Worm (Caenorhabditis elegans) whole organism, L2 larva: ENCODE data around the gene T27A1.2.

Source experiments
- R02D3.7 ChIP-seq: fragments of 150-350 bp; optimal IDR thresholded peaks from 2 replicates; lab custom pipeline; 2014; ENCODE audit warnings: missing biosample characterization, missing genetic modification characterization
- Y55F3AM.14 ChIP-seq: fragments of 200-800 bp; sonication (Bioruptor generic); optimal IDR thresholded peaks from 2 replicates; lab custom pipeline; 2018; ENCODE audit warnings: mild to moderate bottlenecking, missing genetic modification characterization, missing compliant biosample characterization
- aly-2 ChIP-seq: fragments of 150-350 bp; optimal IDR thresholded peaks from 2 replicates; lab custom pipeline; 2014; ENCODE audit warnings: missing biosample characterization, missing genetic modification characterization
- dmd-4 ChIP-seq: sonication (generic microtip); optimal IDR thresholded peaks from 2 replicates; lab custom pipeline; 2017; ENCODE audit warnings: missing biosample characterization, missing genetic modification characterization
- lin-39 ChIP-seq: fragments of 150-350 bp; optimal IDR thresholded peaks from 2 replicates; lab custom pipeline; 2014; ENCODE audit warnings: missing biosample characterization, missing genetic modification reagents, missing genetic modification characterization
- mdl-1 ChIP-seq, 2 experiments: fragments of 150-350 bp in 1 of 2; sonication (generic microtip) in 1 of 2; optimal IDR thresholded peaks; 2 replicates each; lab custom pipeline; 2017; ENCODE audit warnings: missing biosample characterization in 2 of 2, missing genetic modification characterization in 2 of 2
- nhr-11 ChIP-seq: fragments of 150-350 bp; optimal IDR thresholded peaks from 2 replicates; lab custom pipeline; 2014; ENCODE audit warnings: missing biosample characterization, missing genetic modification characterization
- nhr-12 ChIP-seq: fragments of 150-350 bp; optimal IDR thresholded peaks from 2 replicates; lab custom pipeline; 2014; ENCODE audit warnings: missing biosample characterization, missing genetic modification characterization
- nhr-25 ChIP-seq: fragments of 150-350 bp; sonication (generic microtip); optimal IDR thresholded peaks from 3 replicates; lab custom pipeline; 2014; ENCODE audit warnings: missing biosample characterization, missing genetic modification characterization
- snpc-4 ChIP-seq: fragments of 150-350 bp; optimal IDR thresholded peaks from 2 replicates; lab custom pipeline; 2014; ENCODE audit warnings: missing biosample characterization, missing genetic modification characterization
- unc-39 ChIP-seq: fragments of 150-350 bp; optimal IDR thresholded peaks from 2 replicates; lab custom pipeline; 2014; ENCODE audit warnings: missing biosample characterization, missing genetic modification characterization
- ztf-11 ChIP-seq: sonication (generic microtip); optimal IDR thresholded peaks from 2 replicates; lab custom pipeline; 2017; ENCODE audit warnings: missing biosample characterization, missing genetic modification characterization

DNA sequence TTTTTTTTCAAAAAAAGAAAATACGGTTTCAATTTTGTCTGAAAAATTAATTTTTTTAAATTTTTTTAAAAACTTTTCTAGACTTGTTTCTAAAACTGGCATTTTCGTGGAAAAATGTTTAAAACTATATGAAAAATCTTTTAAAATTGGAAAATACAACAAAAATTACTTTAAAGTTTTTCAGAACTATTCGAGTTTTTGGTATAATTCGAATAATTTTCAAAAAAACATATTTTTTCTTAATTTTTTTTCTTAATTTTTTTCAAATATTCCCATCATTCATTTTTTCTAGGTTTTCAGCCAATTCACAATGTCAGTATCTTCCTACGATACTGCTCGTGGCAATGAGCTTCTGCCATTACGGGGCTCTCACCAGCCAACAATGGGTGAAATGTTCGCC, 14.4 kb downstream of the T27A1.2 start, which contains the start of gene slc-36.2:
- TF ChIP-seq unc-39 (tag; lab: Kevin White, UChicago) = no peak
- TF ChIP-seq mdl-1 (tag; optimal IDR thresholded peaks at IDR 0.05; lab: Kevin White, UChicago) = no peak
- TF ChIP-seq snpc-4 (tag; lab: Kevin White, UChicago) = no peak
- no peak for TF ChIP-seq lin-39 (tag; lab: Kevin White, UChicago)
- TF ChIP-seq nhr-11 (tag; lab: Kevin White, UChicago) = no peak
- no peak for TF ChIP-seq nhr-25 (tag; lab: Kevin White, UChicago)
- TF ChIP-seq Y55F3AM.14 (GFP tag; lab: Kevin White, UChicago) = no peak
- TF ChIP-seq aly-2 (tag; lab: Kevin White, UChicago) = no peak
- no peak for TF ChIP-seq R02D3.7 (tag; lab: Kevin White, UChicago)
- no peak for TF ChIP-seq nhr-12
- no peak for TF ChIP-seq ztf-11
- TF ChIP-seq dmd-4 (tag; lab: Kevin White, UChicago) = no peak
